Worm (Caenorhabditis elegans) whole organism, L1 larva: ENCODE results near the gene str-156.
A peak's percentile ranks its signal among the peaks of the same experiment; 100 is the strongest.

Source experiments
- C04F5.9 ChIP-seq: sonication (generic microtip); optimal IDR thresholded peaks from 2 replicates; lab custom pipeline; 2016; ENCODE audit warnings: missing genetic modification characterization, missing compliant biosample characterization
- ama-1 ChIP-seq: fragments of 150-350 bp; optimal IDR thresholded peaks from 2 replicates; lab custom pipeline; 2014
- ceh-63 ChIP-seq: fragments of 200-800 bp; sonication (Bioruptor generic); optimal IDR thresholded peaks from 2 replicates; lab custom pipeline; 2018; ENCODE audit warnings: mild to moderate bottlenecking, missing genetic modification characterization, missing compliant biosample characterization
- ceh-88 ChIP-seq: fragments of 200-800 bp; sonication (Bioruptor generic); IDR thresholded peaks from 2 replicates; pipeline ENCODE4 v1.3.6; 2022; ENCODE audit warnings: missing genetic modification characterization, missing compliant biosample characterization
- ceh-90 ChIP-seq: sonication (generic microtip); optimal IDR thresholded peaks from 2 replicates; lab custom pipeline; 2016; ENCODE audit warnings: missing genetic modification characterization, missing compliant biosample characterization
- dsc-1 ChIP-seq: sonication (generic microtip); optimal IDR thresholded peaks from 2 replicates; lab custom pipeline; 2016; ENCODE audit warnings: mild to moderate bottlenecking, missing genetic modification characterization, missing compliant biosample characterization
- efl-1 ChIP-seq, 4 experiments: fragments of 150-350 bp; optimal IDR thresholded peaks in 3 of 4; peaks in 1 of 4; 1 replicate in 1 of 4; 2 replicates in 3 of 4; lab custom pipeline; 2014; ENCODE audit warnings: missing biosample characterization in 2 of 4, missing genetic modification characterization in 2 of 4, missing genetic modification reagents in 2 of 4
- efl-3 ChIP-seq: fragments of 200-800 bp; sonication (Bioruptor generic); optimal IDR thresholded peaks from 2 replicates; lab custom pipeline; 2018; ENCODE audit warnings: mild to moderate bottlenecking, missing genetic modification characterization, missing compliant biosample characterization
- egl-13 ChIP-seq: sonication (generic microtip); optimal IDR thresholded peaks from 2 replicates; lab custom pipeline; 2016; ENCODE audit warnings: missing genotype, missing genetic modification reagents, missing genetic modification characterization, missing compliant biosample characterization
- egl-27 ChIP-seq, 2 experiments: fragments of 150-350 bp in 1 of 2; sonication (generic microtip); optimal IDR thresholded peaks; 3 replicates each; lab custom pipeline; 2017 to 2018; ENCODE audit warnings: missing biosample characterization in 2 of 2, missing genetic modification characterization in 2 of 2, missing genetic modification reagents in 2 of 2
- elt-3 ChIP-seq, 6 experiments: fragments of 150-350 bp in 1 of 6; sonication (generic microtip); optimal IDR thresholded peaks; 2 replicates each; lab custom pipeline; 2017 to 2018; ENCODE audit warnings: missing biosample characterization in 6 of 6, missing genetic modification characterization in 6 of 6, inconsistent platforms in 1 of 6
- fkh-8 ChIP-seq: sonication (generic microtip); optimal IDR thresholded peaks from 2 replicates; lab custom pipeline; 2016; ENCODE audit warnings: mild to moderate bottlenecking, missing genetic modification characterization, missing compliant biosample characterization
- irx-1 ChIP-seq: sonication (generic microtip); optimal IDR thresholded peaks from 2 replicates; lab custom pipeline; 2016; ENCODE audit warnings: missing genetic modification characterization, missing compliant biosample characterization
- lin-39 ChIP-seq: fragments of 150-350 bp; optimal IDR thresholded peaks from 2 replicates; lab custom pipeline; 2014; ENCODE audit warnings: missing biosample characterization, missing genetic modification reagents, missing genetic modification characterization
- lir-3 ChIP-seq: sonication (generic microtip); optimal IDR thresholded peaks from 2 replicates; lab custom pipeline; 2016; ENCODE audit warnings: mild to moderate bottlenecking, missing genetic modification characterization, moderate library complexity, missing compliant biosample characterization; ENCODE audit not compliant: poor library complexity
- mep-1 ChIP-seq: fragments of 150-350 bp; optimal IDR thresholded peaks from 2 replicates; lab custom pipeline; 2014; ENCODE audit warnings: missing biosample characterization, missing genetic modification characterization
- nhr-11 ChIP-seq: fragments of 150-350 bp; optimal IDR thresholded peaks from 2 replicates; lab custom pipeline; 2014; ENCODE audit warnings: missing biosample characterization, missing genetic modification characterization
- nhr-19 ChIP-seq: fragments of 200-800 bp; sonication (Bioruptor generic); conservative IDR thresholded peaks from 2 replicates; pipeline ENCODE4 v1.3.6; 2022; ENCODE audit warnings: missing genetic modification characterization, missing compliant biosample characterization
- nhr-20 ChIP-seq: sonication (generic microtip); optimal IDR thresholded peaks from 2 replicates; lab custom pipeline; 2016; ENCODE audit warnings: mild to moderate bottlenecking, missing genetic modification characterization, missing compliant biosample characterization
- nhr-237 ChIP-seq: fragments of 150-350 bp; optimal IDR thresholded peaks from 2 replicates; lab custom pipeline; 2014; ENCODE audit warnings: missing biosample characterization, missing genetic modification characterization
- nhr-28 ChIP-seq: fragments of 150-350 bp; optimal IDR thresholded peaks from 2 replicates; lab custom pipeline; 2014; ENCODE audit warnings: missing biosample characterization, missing genetic modification characterization
- nhr-84 ChIP-seq: sonication (generic microtip); optimal IDR thresholded peaks from 2 replicates; lab custom pipeline; 2017; ENCODE audit warnings: missing biosample characterization, missing genetic modification characterization
- pqm-1 ChIP-seq: sonication (generic microtip); optimal IDR thresholded peaks from 3 replicates; lab custom pipeline; 2017; ENCODE audit warnings: missing biosample characterization, missing genetic modification characterization
- snpc-4 ChIP-seq: fragments of 150-350 bp; optimal IDR thresholded peaks from 2 replicates; lab custom pipeline; 2014; ENCODE audit warnings: missing biosample characterization, missing genetic modification characterization
- snu-23 ChIP-seq: sonication (generic microtip); optimal IDR thresholded peaks from 2 replicates; lab custom pipeline; 2016; ENCODE audit warnings: missing genetic modification characterization, missing compliant biosample characterization
- sup-37 ChIP-seq: fragments of 200-800 bp; sonication (Bioruptor generic); optimal IDR thresholded peaks from 2 replicates; lab custom pipeline; 2018; ENCODE audit warnings: mild to moderate bottlenecking, missing genetic modification characterization, missing compliant biosample characterization
- tbx-2 ChIP-seq: sonication (generic microtip); optimal IDR thresholded peaks from 2 replicates; lab custom pipeline; 2016; ENCODE audit warnings: missing genetic modification characterization, missing compliant biosample characterization
- unc-30 ChIP-seq: sonication (generic microtip); optimal IDR thresholded peaks from 2 replicates; lab custom pipeline; 2017; ENCODE audit warnings: missing biosample characterization, missing genetic modification characterization
- xbp-1 ChIP-seq: sonication (generic microtip); optimal IDR thresholded peaks from 2 replicates; lab custom pipeline; 2016; ENCODE audit warnings: missing genetic modification characterization, missing compliant biosample characterization

str-156 gene

DNA sequence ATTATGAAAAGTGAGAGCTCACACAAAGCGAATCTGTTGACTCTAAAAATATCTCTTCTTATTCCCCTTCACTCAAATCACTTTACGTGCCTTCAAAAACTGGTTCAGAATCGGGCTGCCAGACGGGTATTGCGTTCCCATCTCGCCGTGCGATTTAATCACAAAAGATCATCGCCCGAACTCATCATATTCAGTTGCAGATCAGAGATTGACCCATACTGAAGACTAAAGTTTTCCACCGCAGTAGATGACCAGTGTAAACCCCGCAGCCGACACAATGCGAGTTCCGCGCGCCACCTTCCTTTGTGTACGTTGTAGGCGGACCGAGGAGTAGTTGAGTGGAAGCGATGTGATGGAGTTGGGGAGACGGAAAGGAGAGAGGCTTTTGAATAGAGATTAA, 32.6 kb upstream of the str-156 start (continued):
- TF ChIP-seq tbx-2 (tag; lab: Kevin White, UChicago) (peak; percentile 51), egl-13 (no peak), ceh-88 (GFP tag; lab: Robert Waterston, UW) (peak; percentile 39; the same call in 1 of the 2 replicates), elt-3 (tag; optimal IDR thresholded peaks at IDR 0.05; lab: Kevin White, UChicago) (peak in 3 of 6 experiments; percentile 20 to 62 (median 29)), mep-1 (tag; lab: Kevin White, UChicago) (peak; percentile 52), nhr-20 (tag; lab: Kevin White, UChicago) (peak; percentile 83), efl-3 (GFP tag; lab: Kevin White, UChicago) (no peak), C04F5.9 (tag; lab: Kevin White, UChicago) (no peak), snpc-4 (tag; lab: Kevin White, UChicago) (peak; percentile 98), lin-39 (tag; lab: Kevin White, UChicago) (peak; percentile 13)

DNA sequence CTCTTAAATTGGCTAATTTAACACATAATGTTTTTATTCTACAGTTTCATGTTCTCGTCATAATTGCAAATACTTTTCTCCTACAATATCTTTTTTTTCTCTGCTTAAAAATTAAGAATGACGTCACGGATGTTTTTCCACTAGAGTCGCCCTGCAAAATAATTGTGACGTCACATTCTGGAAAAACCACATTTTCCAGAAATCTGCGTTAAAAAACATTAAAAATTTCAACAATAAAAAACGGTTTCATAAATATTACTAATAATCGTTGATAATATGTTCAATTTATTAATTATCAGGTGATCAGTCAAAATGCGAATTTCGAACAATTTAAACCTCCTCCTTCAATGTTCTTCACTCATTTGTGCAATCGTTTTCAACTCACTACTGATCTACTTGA, 29.2 kb upstream of the str-156 start, which contains the start of gene str-166:
Gene str-166 (plus strand): TSS at position 301 of the 400 bp plus-strand sequence.
- no peak for TF ChIP-seq tbx-2 (tag; lab: Kevin White, UChicago)
- no peak for TF ChIP-seq efl-1 (optimal IDR thresholded peaks at IDR 0.05; lab: Kevin White, UChicago)
- peak in 1 of 2 experiments; percentile 85 for TF ChIP-seq efl-1 (GFP tag; optimal IDR thresholded peaks at IDR 0.05 in 1 of 2; lab: Kevin White, UChicago)
- TF ChIP-seq ama-1, result no peak

DNA sequence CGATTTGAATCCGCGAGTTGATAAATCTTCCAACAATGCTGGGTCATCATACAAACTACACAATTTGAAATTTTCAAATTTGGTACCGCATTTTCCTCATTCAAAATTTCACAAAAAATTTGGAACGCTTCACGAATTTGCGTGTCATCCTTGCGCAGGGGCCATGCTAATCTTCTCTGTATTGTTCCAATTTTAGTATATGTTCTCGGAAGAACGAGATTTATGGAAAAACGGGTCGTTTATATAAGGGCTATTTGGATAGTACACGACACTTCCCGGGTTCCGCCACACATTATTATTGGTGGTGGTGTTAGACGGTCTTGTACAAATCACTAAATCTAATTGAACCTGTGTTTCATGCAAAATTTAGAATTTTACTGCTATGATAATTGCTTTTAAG, 27.8 kb upstream of the str-156 start:
- TF ChIP-seq snpc-4 (tag; lab: Kevin White, UChicago) (peak; percentile 53), unc-30 (tag; lab: Kevin White, UChicago) (no peak)

DNA sequence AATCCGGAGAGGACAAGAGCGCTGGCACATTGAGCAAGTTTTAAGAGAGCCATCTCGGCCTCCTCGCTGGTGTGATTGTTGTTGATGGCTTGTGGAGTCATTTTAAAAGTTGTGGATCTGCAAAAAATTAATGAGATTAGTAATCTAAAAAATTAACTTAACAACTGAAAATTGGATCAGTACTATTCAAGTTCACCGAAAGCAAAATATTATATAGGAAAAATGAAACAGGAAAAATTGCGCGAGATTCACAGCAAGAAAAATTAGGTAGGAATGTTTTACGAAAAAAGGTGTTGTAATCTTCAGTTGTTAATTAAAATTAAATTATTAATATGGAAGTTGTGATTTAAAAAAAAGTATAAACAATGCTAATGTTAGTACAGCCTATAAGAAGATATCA, 25.9 kb upstream of the str-156 start, which contains the start of gene T08B6.1:
Gene T08B6.1 (minus strand): TSS at position 101 of the 400 bp plus-strand sequence.
- no peak for TF ChIP-seq efl-1 (optimal IDR thresholded peaks at IDR 0.05; lab: Kevin White, UChicago)
- no peak for TF ChIP-seq efl-1 (GFP tag; optimal IDR thresholded peaks at IDR 0.05 in 1 of 2; lab: Kevin White, UChicago)
- TF ChIP-seq dsc-1, result no peak
- no peak for TF ChIP-seq sup-37
- TF ChIP-seq irx-1 (tag; lab: Kevin White, UChicago), result no peak

DNA sequence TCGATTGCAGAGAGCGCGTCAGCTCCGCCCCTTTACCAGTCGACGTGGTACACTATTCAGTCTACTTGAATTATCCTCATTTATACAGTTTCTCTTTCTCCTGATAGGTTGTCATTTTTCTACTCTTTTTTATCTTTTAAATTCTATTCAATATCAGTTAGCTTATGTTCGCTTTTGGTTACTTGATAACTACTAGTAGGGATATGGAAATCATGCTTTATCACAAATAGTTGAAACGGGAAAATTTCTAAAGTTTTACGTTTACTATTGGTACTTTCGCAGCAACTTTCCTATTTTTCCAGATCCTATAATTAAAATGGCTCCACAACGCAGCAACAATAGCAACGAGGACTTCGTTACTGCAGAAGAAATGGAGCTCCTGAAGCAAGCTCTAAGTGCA, 23.6 kb upstream of the str-156 start, which contains the start of gene sgnh-1:
Gene sgnh-1 (plus strand): TSS at position 301 of the 400 bp plus-strand sequence.
- TF ChIP-seq fkh-8 (tag; lab: Kevin White, UChicago) (no peak), xbp-1 (tag; lab: Kevin White, UChicago) (no peak), lir-3 (tag; lab: Kevin White, UChicago) (no peak), nhr-20 (tag; lab: Kevin White, UChicago) (no peak), ama-1 (no peak), efl-3 (GFP tag; lab: Kevin White, UChicago) (no peak), dsc-1 (no peak), egl-27 (tag; optimal IDR thresholded peaks at IDR 0.05; lab: Kevin White, UChicago) (no peak), nhr-237 (tag; lab: Kevin White, UChicago) (no peak)
- TF ChIP-seq, all 84 proteins: peak for 0

DNA sequence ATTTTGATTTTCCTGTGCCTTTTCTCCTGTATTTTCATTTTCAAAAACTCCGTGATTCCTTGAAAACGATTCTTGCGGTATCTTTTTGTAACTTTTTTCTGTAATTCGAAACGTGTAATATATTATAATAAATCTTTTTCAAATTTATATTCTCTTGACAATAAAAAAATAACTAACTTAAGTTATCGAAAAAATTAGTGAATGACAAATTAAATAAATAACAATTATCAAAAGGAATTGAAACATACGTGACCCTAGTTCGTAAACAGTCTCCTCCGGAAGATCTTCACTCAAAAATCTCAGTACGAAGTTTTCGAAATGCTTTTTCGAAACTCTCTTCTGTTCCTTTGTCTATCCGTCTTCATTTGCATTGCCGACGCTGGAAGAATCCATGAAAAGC, 22.6 kb upstream of the str-156 start, which contains the start of gene T08B6.9:
Gene T08B6.9 (plus strand): TSS at position 301 of the 400 bp plus-strand sequence.
- TF ChIP-seq ceh-90 (no peak), lir-3 (tag; lab: Kevin White, UChicago) (no peak), ceh-63 (GFP tag; lab: Kevin White, UChicago) (no peak), nhr-28 (tag; lab: Kevin White, UChicago) (no peak), nhr-84 (tag; lab: Kevin White, UChicago) (no peak), pqm-1 (tag; lab: Kevin White, UChicago) (no peak), snu-23 (GFP tag; lab: Kevin White, UChicago) (no peak), nhr-19 (GFP tag; lab: Robert Waterston, UW) (no peak)

DNA sequence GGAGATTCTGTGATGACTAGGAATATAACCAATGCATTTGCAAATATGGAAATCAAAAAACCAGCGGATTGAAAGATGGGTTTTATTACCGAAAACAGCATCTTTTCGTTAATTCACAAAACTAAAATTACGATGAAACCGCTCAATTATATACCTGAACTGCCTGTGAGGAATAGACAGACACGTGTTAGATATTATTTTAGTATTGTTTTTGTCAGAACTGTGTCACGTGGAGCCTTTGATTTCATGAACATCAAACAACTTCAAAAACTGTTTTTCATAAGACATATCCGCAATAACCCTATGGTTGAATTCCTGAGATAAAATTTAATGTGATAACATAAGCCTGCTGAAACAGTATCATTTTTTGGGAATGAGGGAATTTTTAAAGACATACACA, 9.2 kb upstream of the str-156 start, which contains the start of gene str-161:
Gene str-161 (minus strand): TSS at position 101 of the 400 bp plus-strand sequence.
- TF ChIP-seq efl-1 (optimal IDR thresholded peaks at IDR 0.05; lab: Kevin White, UChicago), result no peak
- TF ChIP-seq efl-1 (GFP tag; optimal IDR thresholded peaks at IDR 0.05 in 1 of 2; lab: Kevin White, UChicago), result peak in 1 of 2 experiments; percentile 48
- TF ChIP-seq nhr-11, result no peak
